Fruit fly (Drosophila melanogaster) whole organism, embryonic: ENCODE measurements around the gene Gr61a.

ENCODE experiments used
- ATbp ChIP-seq: fragments of 200-800 bp; sonication (Bioruptor generic); optimal IDR thresholded peaks from 2 replicates; lab custom pipeline; 2017; ENCODE audit warnings: missing biosample characterization, mild to moderate bottlenecking, missing genetic modification characterization, missing genetic modification reagents
- Abd-B ChIP-seq: fragments of 200-800 bp; sonication (Bioruptor generic); optimal IDR thresholded peaks from 2 replicates; lab custom pipeline; 2018; ENCODE audit warnings: missing biosample characterization, mild to moderate bottlenecking, missing genetic modification characterization, moderate library complexity
- Awh ChIP-seq: fragments of 200-800 bp; sonication (Bioruptor generic); IDR thresholded peaks from 2 replicates; pipeline ENCODE4, ENCODE4 v1.3.6; 2022; ENCODE audit warnings: missing biosample characterization, missing genetic modification characterization
- B-H2 ChIP-seq: fragments of 200-800 bp; sonication (Bioruptor generic); optimal IDR thresholded peaks from 2 replicates; lab custom pipeline; 2018; ENCODE audit warnings: missing biosample characterization, mild to moderate bottlenecking, missing genetic modification characterization
- CG10209 ChIP-seq: fragments of 200-800 bp; sonication (Bioruptor generic); optimal IDR thresholded peaks from 3 replicates; lab custom pipeline; 2017; ENCODE audit warnings: missing biosample characterization, mild to moderate bottlenecking, missing genetic modification characterization, missing genetic modification reagents
- CG10979 ChIP-seq: fragments of 200-800 bp; sonication (Bioruptor generic); optimal IDR thresholded peaks from 2 replicates; lab custom pipeline; 2018; ENCODE audit warnings: missing biosample characterization, mild to moderate bottlenecking, missing genetic modification characterization, moderate library complexity
- CG13296 ChIP-seq: fragments of 200-800 bp; sonication (Bioruptor generic); optimal IDR thresholded peaks from 3 replicates; lab custom pipeline; 2018; ENCODE audit warnings: missing biosample characterization, mild to moderate bottlenecking, missing genetic modification characterization
- CG14860 ChIP-seq: fragments of 200-800 bp; sonication (Bioruptor generic); IDR thresholded peaks from 3 replicates; pipeline ENCODE4 v1.3.6; 2022; ENCODE audit warnings: missing biosample characterization, missing genetic modification characterization; ENCODE audit not compliant: partially characterized antibody
- CG16863 ChIP-seq: fragments of 200-800 bp; sonication (Bioruptor generic); optimal IDR thresholded peaks from 3 replicates; lab custom pipeline; 2016; ENCODE audit warnings: missing biosample characterization, missing genetic modification characterization
- CG17359 ChIP-seq: fragments of 200-800 bp; sonication (Bioruptor generic); optimal IDR thresholded peaks from 3 replicates; lab custom pipeline; 2018; ENCODE audit warnings: missing biosample characterization, mild to moderate bottlenecking, missing genetic modification characterization, moderate library complexity
- CG17361 ChIP-seq: fragments of 200-800 bp; sonication (Bioruptor generic); IDR thresholded peaks from 3 replicates; pipeline ENCODE4 v1.3.6; 2022; ENCODE audit warnings: missing biosample characterization, missing genetic modification characterization
- CG33557 ChIP-seq: fragments of 200-800 bp; sonication (Bioruptor generic); optimal IDR thresholded peaks from 2 replicates; lab custom pipeline; 2019; ENCODE audit warnings: missing biosample characterization, mild to moderate bottlenecking, missing genetic modification characterization, moderate library complexity
- CG3726 ChIP-seq: fragments of 200-800 bp; sonication (Bioruptor generic); IDR thresholded peaks from 3 replicates; pipeline ENCODE4, ENCODE4 v1.3.6; 2022; ENCODE audit warnings: missing biosample characterization, missing genetic modification characterization
- CG4707 ChIP-seq: fragments of 200-800 bp; sonication (Bioruptor generic); optimal IDR thresholded peaks from 2 replicates; lab custom pipeline; 2018; ENCODE audit warnings: missing biosample characterization, mild to moderate bottlenecking, missing genetic modification characterization, moderate library complexity
- CG4820 ChIP-seq: fragments of 200-800 bp; sonication (Bioruptor generic); optimal IDR thresholded peaks from 3 replicates; lab custom pipeline; 2016; ENCODE audit warnings: missing biosample characterization, missing genetic modification characterization
- CG6254 ChIP-seq: fragments of 200-800 bp; sonication (Bioruptor generic); optimal IDR thresholded peaks from 3 replicates; lab custom pipeline; 2017; ENCODE audit warnings: mild to moderate bottlenecking, missing biosample characterization, missing genetic modification reagents, missing genetic modification characterization
- CG8290 ChIP-seq, 3 experiments: fragments of 200-800 bp; sonication (Bioruptor generic); optimal IDR thresholded peaks; 2 replicates each; lab custom pipeline; 2016 to 2019; ENCODE audit warnings: missing biosample characterization in 3 of 3, missing genetic modification characterization in 3 of 3, mild to moderate bottlenecking in 2 of 3, moderate library complexity in 1 of 3
- CG9876 ChIP-seq: fragments of 200-800 bp; sonication (Bioruptor generic); optimal IDR thresholded peaks from 2 replicates; lab custom pipeline; 2016; ENCODE audit warnings: missing biosample characterization, missing genetic modification characterization
- Chrac-16 ChIP-seq: fragments of 200-800 bp; sonication (Bioruptor generic); optimal IDR thresholded peaks from 3 replicates; lab custom pipeline; 2016; ENCODE audit warnings: missing biosample characterization, missing genetic modification characterization
- D19A ChIP-seq: fragments of 200-800 bp; optimal IDR thresholded peaks from 3 replicates; lab custom pipeline; 2019; ENCODE audit warnings: missing biosample characterization, mild to moderate bottlenecking, missing genetic modification characterization, moderate library complexity
- Dll ChIP-seq: fragments of 200-800 bp; sonication (Bioruptor generic); IDR thresholded peaks from 4 replicates; pipeline ENCODE4 v1.3.6; 2022; ENCODE audit warnings: missing biosample characterization, missing genetic modification characterization; ENCODE audit not compliant: partially characterized antibody
- E2f1 ChIP-seq: fragments of 200-800 bp; sonication (Bioruptor generic); IDR thresholded peaks from 2 replicates; pipeline ENCODE4 v1.3.6; 2022; ENCODE audit warnings: missing biosample characterization, missing genetic modification characterization
- Fer3 ChIP-seq: fragments of 200-800 bp; sonication (Bioruptor generic); optimal IDR thresholded peaks from 2 replicates; lab custom pipeline; 2018; ENCODE audit warnings: missing biosample characterization, mild to moderate bottlenecking, missing genetic modification characterization, moderate library complexity
- Gsc ChIP-seq: fragments of 200-800 bp; sonication (Bioruptor generic); IDR thresholded peaks from 2 replicates; pipeline ENCODE4 v1.3.6; 2022; ENCODE audit warnings: missing biosample characterization, missing genetic modification characterization
- HLHmδ ChIP-seq: fragments of 200-800 bp; sonication (Bioruptor generic); optimal IDR thresholded peaks from 2 replicates; lab custom pipeline; 2018; ENCODE audit warnings: missing biosample characterization, mild to moderate bottlenecking, missing genetic modification characterization, moderate library complexity
- Lhr ChIP-seq: fragments of 200-800 bp; sonication (Bioruptor generic); optimal IDR thresholded peaks from 3 replicates; lab custom pipeline; 2017; ENCODE audit warnings: mild to moderate bottlenecking, missing biosample characterization, missing genetic modification reagents, missing genetic modification characterization
- NC2β ChIP-seq: fragments of 200-800 bp; sonication (Bioruptor generic); optimal IDR thresholded peaks from 2 replicates; lab custom pipeline; 2016; ENCODE audit warnings: missing biosample characterization, missing genetic modification characterization
- Taf1 ChIP-seq: fragments of 200-800 bp; sonication (Bioruptor generic); IDR thresholded peaks from 2 replicates; pipeline ENCODE4 v1.3.6; 2022; ENCODE audit warnings: missing biosample characterization, missing genetic modification characterization
- Usf ChIP-seq: fragments of 200-800 bp; sonication (Bioruptor generic); optimal IDR thresholded peaks from 2 replicates; lab custom pipeline; 2017; ENCODE audit warnings: missing genotype, missing biosample characterization, missing genetic modification characterization
- ash1 ChIP-seq: fragments of 200-800 bp; sonication (Bioruptor generic); optimal IDR thresholded peaks from 2 replicates; lab custom pipeline; 2018; ENCODE audit warnings: missing biosample characterization, mild to moderate bottlenecking, missing genetic modification characterization
- bcd ChIP-seq: fragments of 200-800 bp; sonication (Bioruptor generic); optimal IDR thresholded peaks from 2 replicates; lab custom pipeline; 2017; ENCODE audit warnings: missing biosample characterization, mild to moderate bottlenecking, missing genetic modification characterization
- chinmo ChIP-seq: fragments of 200-800 bp; sonication (Bioruptor generic); IDR thresholded peaks from 4 replicates; pipeline ENCODE4 v1.3.6; 2022; ENCODE audit warnings: missing biosample characterization, missing genetic modification characterization; ENCODE audit not compliant: partially characterized antibody
- dimm ChIP-seq: fragments of 200-800 bp; sonication (Bioruptor generic); IDR thresholded peaks from 2 replicates; pipeline ENCODE4 v1.3.6; 2022; ENCODE audit warnings: missing biosample characterization, missing genetic modification characterization
- ems ChIP-seq: fragments of 200-800 bp; sonication (Bioruptor generic); optimal IDR thresholded peaks from 3 replicates; lab custom pipeline; 2016; ENCODE audit warnings: missing biosample characterization, missing genetic modification characterization
- ftz-f1 ChIP-seq: fragments of 200-800 bp; sonication (Bioruptor generic); optimal IDR thresholded peaks from 2 replicates; lab custom pipeline; 2016; ENCODE audit warnings: missing biosample characterization, missing genetic modification characterization
- gcm2 ChIP-seq: fragments of 200-800 bp; sonication (Bioruptor generic); optimal IDR thresholded peaks from 2 replicates; lab custom pipeline; 2016; ENCODE audit warnings: missing biosample characterization, missing genetic modification characterization
- gro ChIP-seq: fragments of 200-800 bp; sonication (Bioruptor generic); optimal IDR thresholded peaks from 2 replicates; lab custom pipeline; 2016; ENCODE audit warnings: missing biosample characterization, missing genetic modification characterization
- kah ChIP-seq: fragments of 200-800 bp; sonication (Bioruptor generic); optimal IDR thresholded peaks from 2 replicates; lab custom pipeline; 2018; ENCODE audit warnings: missing biosample characterization, mild to moderate bottlenecking, missing genetic modification characterization
- lola ChIP-seq, 3 experiments: fragments of >200 bp in 2 of 3; fragments of 200-800 bp in 1 of 3; sonication (Bioruptor generic) in 1 of 3; optimal IDR thresholded peaks; 2 replicates each; lab custom pipeline; 2017 to 2019; ENCODE audit warnings: missing biosample characterization in 3 of 3, missing genetic modification characterization in 3 of 3, mild to moderate bottlenecking in 1 of 3, moderate library complexity in 1 of 3
- otp ChIP-seq: fragments of 200-800 bp; sonication (Bioruptor generic); IDR thresholded peaks from 3 replicates; pipeline ENCODE4, ENCODE4 v1.3.6; 2022; ENCODE audit warnings: missing biosample characterization, missing genetic modification characterization
- pnt ChIP-seq: fragments of 200-800 bp; sonication (Bioruptor generic); optimal IDR thresholded peaks from 3 replicates; lab custom pipeline; 2016; ENCODE audit warnings: missing biosample characterization, missing genetic modification characterization
- salm ChIP-seq: fragments of 200-800 bp; sonication (Bioruptor generic); optimal IDR thresholded peaks from 2 replicates; lab custom pipeline; 2018; ENCODE audit warnings: missing biosample characterization, mild to moderate bottlenecking, missing genetic modification characterization
- sc ChIP-seq, 3 experiments: fragments of >200 bp in 2 of 3; fragments of 200-800 bp in 1 of 3; sonication (Bioruptor generic) in 1 of 3; optimal IDR thresholded peaks; 2 replicates in 2 of 3; 3 replicates in 1 of 3; lab custom pipeline; 2017; ENCODE audit warnings: mild to moderate bottlenecking in 1 of 3, missing biosample characterization in 1 of 3, missing genetic modification characterization in 1 of 3, missing genetic modification reagents in 1 of 3
- sd ChIP-seq: fragments of 200-800 bp; sonication (Bioruptor generic); optimal IDR thresholded peaks from 3 replicates; lab custom pipeline; 2018; ENCODE audit warnings: missing biosample characterization, mild to moderate bottlenecking, missing genetic modification characterization, moderate library complexity
- sob ChIP-seq: fragments of 200-800 bp; sonication (Bioruptor generic); IDR thresholded peaks from 2 replicates; pipeline ENCODE4 v1.3.6; 2022; ENCODE audit warnings: missing biosample characterization, missing genetic modification characterization
- trh ChIP-seq: fragments of 200-800 bp; sonication (Bioruptor generic); optimal IDR thresholded peaks from 2 replicates; lab custom pipeline; 2016; ENCODE audit warnings: missing biosample characterization, missing genetic modification characterization
- tx ChIP-seq: fragments of 200-800 bp; sonication (Bioruptor generic); optimal IDR thresholded peaks from 2 replicates; lab custom pipeline; 2016; ENCODE audit warnings: missing biosample characterization, missing genetic modification characterization
- vfl ChIP-seq: fragments of 200-800 bp; sonication (Bioruptor generic); optimal IDR thresholded peaks from 2 replicates; lab custom pipeline; 2016; ENCODE audit warnings: missing biosample characterization, missing genetic modification characterization
- zen ChIP-seq: fragments of 200-800 bp; sonication (Bioruptor generic); optimal IDR thresholded peaks from 3 replicates; lab custom pipeline; 2018; ENCODE audit warnings: missing biosample characterization, mild to moderate bottlenecking, missing genetic modification characterization, moderate library complexity

The Gr61a gene

DNA sequence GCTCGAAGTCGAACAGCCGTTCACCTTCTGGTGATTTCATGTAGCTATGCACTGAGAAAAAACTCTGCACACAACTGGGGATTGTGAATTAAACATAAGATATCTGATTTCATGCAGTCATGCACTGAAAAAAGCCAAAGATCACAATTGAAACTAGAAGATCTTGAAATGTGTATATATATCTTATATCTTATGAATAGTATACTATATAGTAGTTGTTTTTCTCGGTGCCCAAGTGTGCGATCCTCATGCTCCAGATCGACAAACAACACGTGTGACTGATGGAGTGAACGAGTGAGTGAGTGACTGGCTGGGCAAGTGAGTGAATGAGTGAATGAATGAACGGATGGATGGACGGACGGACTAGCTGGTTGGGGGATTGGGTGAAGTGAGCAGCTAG is 19.3 kb upstream of the Gr61a start (continued):
- peak; percentile 76 for TF ChIP-seq kah (GFP tag; lab: Kevin White, UChicago)
- peak; percentile 63; the same call in 2 of the 3 replicates for TF ChIP-seq otp (GFP tag; lab: Robert Waterston, UW)
- no peak for TF ChIP-seq dimm (GFP tag; lab: Robert Waterston, UW)
- TF ChIP-seq CG9876 (GFP tag; lab: Kevin White, UChicago), result no peak
- TF ChIP-seq Usf (GFP tag; lab: Kevin White, UChicago), result no peak
- peak; percentile 82 for TF ChIP-seq D19A (tag; lab: Kevin White, UChicago)
- no peak for TF ChIP-seq NC2β (GFP tag; lab: Kevin White, UChicago)
- TF ChIP-seq sob (GFP tag; lab: Robert Waterston, UW), result peak; percentile 79
- peak; percentile 70 for TF ChIP-seq CG13296 (GFP tag; lab: Kevin White, UChicago)
- no peak for TF ChIP-seq Dll (GFP tag; lab: Robert Waterston, UW)
- no peak for TF ChIP-seq gcm2 (GFP tag; lab: Kevin White, UChicago)
- TF ChIP-seq sc (optimal IDR thresholded peaks at IDR 0.05; lab: Kevin White, UChicago), result no peak
- TF ChIP-seq sc (GFP tag; optimal IDR thresholded peaks at IDR 0.05; lab: Kevin White, UChicago), result peak; percentile 26
- no peak for TF ChIP-seq ftz-f1
- peak in 1 of 3 experiments; percentile 55 for TF ChIP-seq lola (GFP tag; optimal IDR thresholded peaks at IDR 0.05; lab: Kevin White, UChicago)
- TF ChIP-seq Taf1 (GFP tag; lab: Robert Waterston, UW), result no peak
- TF ChIP-seq CG3726 (GFP tag; lab: Robert Waterston, UW), result no peak
- no peak for TF ChIP-seq CG16863 (GFP tag; lab: Kevin White, UChicago)
- TF ChIP-seq Fer3 (tag; lab: Kevin White, UChicago), result peak; percentile 63
- TF ChIP-seq vfl (GFP tag; lab: Kevin White, UChicago), result no peak
- peak; percentile 24 for TF ChIP-seq Lhr (GFP tag; lab: Kevin White, UChicago)
- no peak for TF ChIP-seq trh
- no peak for TF ChIP-seq chinmo (GFP tag; lab: Robert Waterston, UW)
- TF ChIP-seq ATbp, result peak; percentile 79
- no peak for TF ChIP-seq B-H2 (GFP tag; lab: Kevin White, UChicago)
- TF ChIP-seq Chrac-16, result peak; percentile 49
- no peak for TF ChIP-seq Abd-B (GFP tag; lab: Kevin White, UChicago)
- peak; percentile 86 for TF ChIP-seq CG17359 (tag; lab: Kevin White, UChicago)
- TF ChIP-seq HLHmδ, result peak; percentile 21
- peak; percentile 68 for TF ChIP-seq E2f1
- no peak for TF ChIP-seq pnt (GFP tag; lab: Kevin White, UChicago)
- TF ChIP-seq ash1 (GFP tag; lab: Kevin White, UChicago), result no peak
- TF ChIP-seq CG33557 (GFP tag; lab: Kevin White, UChicago), result no peak
- 0 out of 2 replicates have a peak, but pooled peaks have one; percentile 39 for TF ChIP-seq Gsc (GFP tag; lab: Robert Waterston, UW)
- no peak for TF ChIP-seq CG14860 (GFP tag; lab: Robert Waterston, UW)
- peak; percentile 82 for TF ChIP-seq CG4820 (GFP tag; lab: Kevin White, UChicago)
- peak; percentile 61 for TF ChIP-seq bcd (GFP tag; lab: Kevin White, UChicago)
- peak; percentile 77 for TF ChIP-seq CG17361 (GFP tag; lab: Robert Waterston, UW)
- peak; percentile 66 for TF ChIP-seq zen (tag; lab: Kevin White, UChicago)
- peak; percentile 56 for TF ChIP-seq CG4707 (GFP tag; lab: Kevin White, UChicago)
- TF ChIP-seq Awh (GFP tag; lab: Robert Waterston, UW), result peak; percentile 87
- peak; percentile 14 for TF ChIP-seq tx (GFP tag; lab: Kevin White, UChicago)
- no peak for TF ChIP-seq gro (GFP tag; lab: Kevin White, UChicago)
- TF ChIP-seq CG10209, result peak; percentile 68
- peak; percentile 68 for TF ChIP-seq salm
- TF ChIP-seq CG10979 (tag; lab: Kevin White, UChicago), result peak; percentile 87
- no peak for TF ChIP-seq sd (tag; lab: Kevin White, UChicago)
- TF ChIP-seq ems (GFP tag; lab: Kevin White, UChicago), result peak; percentile 56
- peak; percentile 54 for TF ChIP-seq CG8290 (GFP tag; optimal IDR thresholded peaks at IDR 0.05; lab: Kevin White, UChicago)
- peak in 1 of 2 experiments; percentile 69 for TF ChIP-seq CG8290 (tag; optimal IDR thresholded peaks at IDR 0.05; lab: Kevin White, UChicago)
- peak; percentile 77 for TF ChIP-seq CG6254 (GFP tag; lab: Kevin White, UChicago)
